Fruit fly (Drosophila melanogaster): ENCODE data around the gene CG33339.

Gene CG33339

dm6 chr3R:24319083-24319381, 42.6 kb upstream of the CG33339 start (continued):
- TF ChIP-seq hb (GFP tag; IDR thresholded peaks at IDR 0.05; ENCODE audit: partially characterized antibody) (no peak), CG17385 (GFP tag; optimal IDR thresholded peaks at IDR 0.05) (peak; percentile 51), CG31224 (GFP tag; IDR thresholded peaks at IDR 0.05) (no peak), Drgx (GFP tag; IDR thresholded peaks at IDR 0.05) (peak; percentile 48), chinmo (GFP tag; IDR thresholded peaks at IDR 0.05; ENCODE audit: partially characterized antibody) (peak; percentile 81; the same call in 1 of the 4 replicates), CG15514 (GFP tag; optimal IDR thresholded peaks at IDR 0.05) (no peak)

dm6 chr3R:24319632-24320341, 41.9 kb upstream of the CG33339 start:
- peak; percentile 71 for TF ChIP-seq exex (tag; optimal IDR thresholded peaks at IDR 0.05)
- no peak for TF ChIP-seq Fer3 (tag; optimal IDR thresholded peaks at IDR 0.05)
- no peak for TF ChIP-seq CG12769 (tag; optimal IDR thresholded peaks at IDR 0.05)
- no peak for TF ChIP-seq hb (GFP tag; IDR thresholded peaks at IDR 0.05; ENCODE audit: partially characterized antibody)
- no peak for TF ChIP-seq Ets65A (GFP tag)
- no peak for TF ChIP-seq Ada2b (GFP tag; IDR thresholded peaks at IDR 0.05)
- no peak for TF ChIP-seq CG10267 (tag; optimal IDR thresholded peaks at IDR 0.05)
- TF ChIP-seq chm (GFP tag; IDR thresholded peaks at IDR 0.05): 0 out of 2 replicates have a peak, but pooled peaks have one; percentile 8
- no peak for TF ChIP-seq CG8290 (GFP tag; optimal IDR thresholded peaks at IDR 0.05)
- TF ChIP-seq CG8290 (tag; optimal IDR thresholded peaks at IDR 0.05): no peak
- TF ChIP-seq CG32772 (GFP tag; IDR thresholded peaks at IDR 0.05): peak; percentile 38; the same call in 1 of the 2 replicates
- TF ChIP-seq BtbVII (GFP tag; optimal IDR thresholded peaks at IDR 0.05): peak; percentile 67
- no peak for TF ChIP-seq wek (GFP tag; optimal IDR thresholded peaks at IDR 0.05)
- peak; percentile 12 for TF ChIP-seq kah (GFP tag; optimal IDR thresholded peaks at IDR 0.05)
- TF ChIP-seq CG17829 (tag; optimal IDR thresholded peaks at IDR 0.05): no peak
- peak; percentile 35 for TF ChIP-seq Med (GFP tag)
- TF ChIP-seq CG9932 (GFP tag; IDR thresholded peaks at IDR 0.05): no peak
- no peak for TF ChIP-seq CG14014 (GFP tag; IDR thresholded peaks at IDR 0.05)
- no peak for TF ChIP-seq fd64A (GFP tag; optimal IDR thresholded peaks at IDR 0.05)
- TF ChIP-seq fd96Cb (tag; optimal IDR thresholded peaks at IDR 0.05): peak; percentile 3
- no peak for TF ChIP-seq HLH4C (GFP tag; IDR thresholded peaks at IDR 0.05; ENCODE audit: partially characterized antibody)
- TF ChIP-seq CG9876 (GFP tag; optimal IDR thresholded peaks at IDR 0.05): no peak
- TF ChIP-seq CG13296 (GFP tag; optimal IDR thresholded peaks at IDR 0.05): no peak
- no peak for TF ChIP-seq Atf6 (GFP tag; IDR thresholded peaks at IDR 0.05)
- no peak for TF ChIP-seq CG8765 (GFP tag; IDR thresholded peaks at IDR 0.05)
- no peak for TF ChIP-seq Tbp (GFP tag; optimal IDR thresholded peaks at IDR 0.05)
- no peak for TF ChIP-seq tgo (GFP tag; IDR thresholded peaks at IDR 0.05)
- TF ChIP-seq BEAF-32 (GFP tag; optimal IDR thresholded peaks at IDR 0.05): no peak
- TF ChIP-seq eve (GFP tag; optimal IDR thresholded peaks at IDR 0.05): no peak
- TF ChIP-seq Dbx (GFP tag; IDR thresholded peaks at IDR 0.05): no peak
- no peak for TF ChIP-seq Ets97D (GFP tag; optimal IDR thresholded peaks at IDR 0.05)
- TF ChIP-seq CrebB (tag; optimal IDR thresholded peaks at IDR 0.05): no peak
- TF ChIP-seq CG34376 (GFP tag; optimal IDR thresholded peaks at IDR 0.05): peak; percentile 4
- no peak for TF ChIP-seq ato (GFP tag; IDR thresholded peaks at IDR 0.05; ENCODE audit: partially characterized antibody)
- no peak for TF ChIP-seq rib (GFP tag; IDR thresholded peaks at IDR 0.05)
- TF ChIP-seq NK7.1 (GFP tag; optimal IDR thresholded peaks at IDR 0.05): no peak
- TF ChIP-seq CG3407 (GFP tag; optimal IDR thresholded peaks at IDR 0.05): no peak
- no peak for TF ChIP-seq Jarid2 (GFP tag; optimal IDR thresholded peaks at IDR 0.05)
- no peak for TF ChIP-seq Hr3 (GFP tag; optimal IDR thresholded peaks at IDR 0.05)
- no peak for TF ChIP-seq chn (GFP tag; optimal IDR thresholded peaks at IDR 0.05)
- TF ChIP-seq Mrtf (GFP tag; IDR thresholded peaks at IDR 0.05): no peak
- TF ChIP-seq TFAM (GFP tag; optimal IDR thresholded peaks at IDR 0.05): no peak
- TF ChIP-seq CG4360 (GFP tag; IDR thresholded peaks at IDR 0.05): peak; percentile 69
- TF ChIP-seq CG34422 (GFP tag; IDR thresholded peaks at IDR 0.05): 0 out of 3 replicates have a peak, but pooled peaks have one; percentile 59

Data from whole organism, embryonic.